Fruit fly (Drosophila melanogaster): ENCODE results near the gene CG4318.

CG4318 gene

dm6 chrX:13128750-13129152, 26.0 kb downstream of the CG4318 start, which contains the start of the genes CG32638, CG15717 and MFS10 (continued):
- TF ChIP-seq Hand (GFP tag; optimal IDR thresholded peaks at IDR 0.05) (no peak), exex (tag; optimal IDR thresholded peaks at IDR 0.05) (peak; percentile 35), CG17829 (tag; optimal IDR thresholded peaks at IDR 0.05) (peak; percentile 60), CG16813 (GFP tag; IDR thresholded peaks at IDR 0.05; ENCODE audit: partially characterized antibody) (0 out of 3 replicates have a peak, but pooled peaks have one; percentile 20), cg (GFP tag; optimal IDR thresholded peaks at IDR 0.05) (peak; percentile 94), CG10147 (GFP tag; optimal IDR thresholded peaks at IDR 0.05) (peak; percentile 10), Ets65A (GFP tag) (peak; percentile 21), NC2β (GFP tag; optimal IDR thresholded peaks at IDR 0.05) (no peak), aop (GFP tag; IDR thresholded peaks at IDR 0.05) (no peak), Atf3 (GFP tag; optimal IDR thresholded peaks at IDR 0.05) (no peak), z (GFP tag; IDR thresholded peaks at IDR 0.05) (no peak), CG2712 (tag; optimal IDR thresholded peaks at IDR 0.05) (peak; percentile 33), usp (GFP tag; optimal IDR thresholded peaks at IDR 0.05) (no peak), hbn (GFP tag; IDR thresholded peaks at IDR 0.05; ENCODE audit: partially characterized antibody) (peak; percentile 28; the same call in 1 of the 2 replicates), Drgx (GFP tag; IDR thresholded peaks at IDR 0.05) (no peak), bsh (GFP tag; optimal IDR thresholded peaks at IDR 0.05) (no peak), Jarid2 (GFP tag; optimal IDR thresholded peaks at IDR 0.05) (peak; percentile 73), CG18011 (GFP tag; optimal IDR thresholded peaks at IDR 0.05) (no peak), GATAe (GFP tag; conservative IDR thresholded peaks at IDR 0.05) (peak; percentile 51; the same call in 1 of the 2 replicates), CG6791 (GFP tag; IDR thresholded peaks at IDR 0.05; ENCODE audit: partially characterized antibody) (0 out of 3 replicates have a peak, but pooled peaks have one; percentile 50), Bgb (GFP tag; IDR thresholded peaks at IDR 0.05; ENCODE audit: partially characterized antibody) (peak; percentile 43; the same call in 1 of the 2 replicates), nerfin-1 (tag; optimal IDR thresholded peaks at IDR 0.05) (peak; percentile 4), Dad (GFP tag; optimal IDR thresholded peaks at IDR 0.05) (peak; percentile 17), tup (GFP tag; optimal IDR thresholded peaks at IDR 0.05) (no peak), CG6854 (GFP tag; optimal IDR thresholded peaks at IDR 0.05) (no peak), HLH54F (GFP tag; optimal IDR thresholded peaks at IDR 0.05) (no peak), CG12219 (GFP tag; optimal IDR thresholded peaks at IDR 0.05) (no peak), vnd (GFP tag; IDR thresholded peaks at IDR 0.05; ENCODE audit: partially characterized antibody) (no peak), E2f2 (GFP tag; IDR thresholded peaks at IDR 0.05) (peak; percentile 75), sqz (GFP tag; optimal IDR thresholded peaks at IDR 0.05) (no peak), CG10462 (GFP tag; optimal IDR thresholded peaks at IDR 0.05) (no peak), en (GFP tag; optimal IDR thresholded peaks at IDR 0.05) (no peak), Trl (optimal IDR thresholded peaks at IDR 0.05) (no peak), Trl (GFP tag; optimal IDR thresholded peaks at IDR 0.05) (no peak), lab (GFP tag; optimal IDR thresholded peaks at IDR 0.05) (peak; percentile 19), ERR (GFP tag; optimal IDR thresholded peaks at IDR 0.05) (peak; percentile 23), onecut (GFP tag; IDR thresholded peaks at IDR 0.05) (no peak), CG7357 (GFP tag; IDR thresholded peaks at IDR 0.05) (no peak), CG32532 (GFP tag; IDR thresholded peaks at IDR 0.05) (no peak), Chrac-16 (GFP tag; optimal IDR thresholded peaks at IDR 0.05) (no peak), CG7987 (GFP tag; optimal IDR thresholded peaks at IDR 0.05) (peak; percentile 38), CG10565 (GFP tag; optimal IDR thresholded peaks at IDR 0.05) (no peak), CG14965 (GFP tag; optimal IDR thresholded peaks at IDR 0.05; ENCODE audit: borderline replicate concordance) (no peak), mam (GFP tag; optimal IDR thresholded peaks at IDR 0.05) (no peak), insv (GFP tag; optimal IDR thresholded peaks at IDR 0.05) (peak in 1 of 2 experiments; percentile 31), CG7928 (GFP tag; optimal IDR thresholded peaks at IDR 0.05) (no peak), pros (GFP tag; optimal IDR thresholded peaks at IDR 0.05) (no peak), phol (tag; optimal IDR thresholded peaks at IDR 0.05) (peak; percentile 28), otp (GFP tag; IDR thresholded peaks at IDR 0.05) (no peak), Optix (GFP tag; IDR thresholded peaks at IDR 0.05) (no peak)
